Comparison of ENCODE assay signal across 6 worm cellular contexts in genomic region chrIV:551923-552322, ce11.
TF ChIP-seq lines count a peak whose summit lies in the region.

No protein-coding gene starts in this region.

TF ChIP-seq in whole organism, L1 larva, 84 proteins besides CTCF, POLR2A, EP300 and RAD21:
- TF ChIP-seq egl-27 (tag; optimal IDR thresholded peaks at IDR 0.05; lab: Kevin White, UChicago) (no peak), hpl-2 (GFP tag; optimal IDR thresholded peaks at IDR 0.05; lab: Kevin White, UChicago) (no peak), elt-2 (tag; optimal IDR thresholded peaks at IDR 0.05; lab: Kevin White, UChicago) (peak; percentile 88), nhr-71 (tag; optimal IDR thresholded peaks at IDR 0.05; lab: Kevin White, UChicago) (no peak)

TF ChIP-seq in whole organism, L2 larva, 48 proteins besides CTCF, POLR2A, EP300 and RAD21:
- TF ChIP-seq fos-1 (tag; optimal IDR thresholded peaks at IDR 0.05; lab: Kevin White, UChicago) = peak; percentile 30
- no peak for TF ChIP-seq zag-1 (tag; optimal IDR thresholded peaks at IDR 0.05; lab: Kevin White, UChicago)

TF ChIP-seq in whole organism, L3 larva, 47 proteins besides CTCF, POLR2A, EP300 and RAD21:
- TF ChIP-seq eor-1 (tag; optimal IDR thresholded peaks at IDR 0.05; lab: Kevin White, UChicago) = no peak
- TF ChIP-seq pqm-1 (tag; optimal IDR thresholded peaks at IDR 0.05; lab: Kevin White, UChicago) = peak; percentile 82
- no peak for TF ChIP-seq tbx-2 (tag; optimal IDR thresholded peaks at IDR 0.05; lab: Kevin White, UChicago)
- TF ChIP-seq ZK546.5 (tag; optimal IDR thresholded peaks at IDR 0.05; lab: Kevin White, UChicago) = no peak
- TF ChIP-seq elt-2 (tag; optimal IDR thresholded peaks at IDR 0.05; lab: Kevin White, UChicago) = peak; percentile 84
- no peak for TF ChIP-seq nhr-23 (tag; optimal IDR thresholded peaks at IDR 0.05; lab: Kevin White, UChicago)
- TF ChIP-seq nfya-1 (tag; optimal IDR thresholded peaks at IDR 0.05; lab: Kevin White, UChicago; ENCODE audit: insufficient read depth) = no peak

TF ChIP-seq in whole organism, L4 larva, 104 proteins besides CTCF, POLR2A, EP300 and RAD21:
- TF ChIP-seq dmd-6 (GFP tag; IDR thresholded peaks at IDR 0.05; lab: Robert Waterston, UW) (peak; percentile 91), egl-43 (GFP tag; IDR thresholded peaks at IDR 0.05; lab: Robert Waterston, UW) (no peak), lin-1 (GFP tag; IDR thresholded peaks at IDR 0.05; lab: Robert Waterston, UW) (peak; percentile 90), tra-1 (GFP tag; IDR thresholded peaks at IDR 0.05; lab: Robert Waterston, UW) (peak; percentile 91), dpl-1 (GFP tag; optimal IDR thresholded peaks at IDR 0.05; lab: Kevin White, UChicago) (no peak), tag-97 (GFP tag; IDR thresholded peaks at IDR 0.05; lab: Robert Waterston, UW) (no peak), pha-4 (GFP tag; IDR thresholded peaks at IDR 0.05; lab: Robert Waterston, UW) (no peak), pha-4 (tag; optimal IDR thresholded peaks at IDR 0.05; lab: Kevin White, UChicago) (no peak), php-3 (GFP tag; IDR thresholded peaks at IDR 0.05; lab: Robert Waterston, UW) (no peak; the same call in none of the 2 replicates), nhr-48 (tag; optimal IDR thresholded peaks at IDR 0.05; lab: Kevin White, UChicago) (peak; percentile 32), pqm-1 (tag; optimal IDR thresholded peaks at IDR 0.05; lab: Kevin White, UChicago) (peak; percentile 59), ztf-7 (tag; optimal IDR thresholded peaks at IDR 0.05; lab: Kevin White, UChicago) (no peak), rbr-2 (tag; optimal IDR thresholded peaks at IDR 0.05; lab: Kevin White, UChicago) (no peak), lin-38 (GFP tag; IDR thresholded peaks at IDR 0.05; lab: Robert Waterston, UW) (no peak), lim-7 (GFP tag; IDR thresholded peaks at IDR 0.05; lab: Robert Waterston, UW) (no peak), daf-16 (GFP tag; optimal IDR thresholded peaks at IDR 0.05; lab: Kevin White, UChicago) (peak in 1 of 2 experiments; percentile 70), daf-16 (tag; optimal IDR thresholded peaks at IDR 0.05; lab: Kevin White, UChicago) (peak; percentile 83), mxl-3 (GFP tag; optimal IDR thresholded peaks at IDR 0.05; lab: Kevin White, UChicago) (peak; percentile 46), vab-7 (GFP tag; IDR thresholded peaks at IDR 0.05; lab: Robert Waterston, UW) (no peak), snpc-4 (tag; optimal IDR thresholded peaks at IDR 0.05; lab: Kevin White, UChicago) (no peak), unc-62 (GFP tag; optimal IDR thresholded peaks at IDR 0.05 in 1 of 2; lab: Kevin White, UChicago) (peak in 1 of 2 experiments; percentile 31), unc-62 (tag; optimal IDR thresholded peaks at IDR 0.05; lab: Kevin White, UChicago) (no peak), Y105C5A.15 (GFP tag; IDR thresholded peaks at IDR 0.05; lab: Robert Waterston, UW) (no peak), ceh-20 (GFP tag; IDR thresholded peaks at IDR 0.05; lab: Robert Waterston, UW) (0 out of 2 replicates have a peak, but pooled peaks have one; percentile 40)
TF ChIP-seq in whole organism, L4 larva: peak in this region for 9.

TF ChIP-seq in whole organism, late embryonic, 69 proteins besides CTCF, POLR2A, EP300 and RAD21:
- TF ChIP-seq hlh-15 (tag; optimal IDR thresholded peaks at IDR 0.05; lab: Kevin White, UChicago) = no peak
- peak; percentile 98 for TF ChIP-seq elt-2 (tag; optimal IDR thresholded peaks at IDR 0.05; lab: Kevin White, UChicago)
- TF ChIP-seq dve-1 (tag; optimal IDR thresholded peaks at IDR 0.05; lab: Kevin White, UChicago) = peak; percentile 12

TF ChIP-seq in whole organism, young adult, 124 proteins besides CTCF, POLR2A, EP300 and RAD21:
- TF ChIP-seq ets-4 (GFP tag; optimal IDR thresholded peaks at IDR 0.05; lab: Kevin White, UChicago) = peak; percentile 83
- no peak for TF ChIP-seq nhr-120 (GFP tag; IDR thresholded peaks at IDR 0.05; lab: Robert Waterston, UW)
- TF ChIP-seq Y67H2A.10 (GFP tag; conservative IDR thresholded peaks at IDR 0.05; lab: Robert Waterston, UW) = no peak
- TF ChIP-seq let-607 (tag; optimal IDR thresholded peaks at IDR 0.05; lab: Kevin White, UChicago) = peak in 1 of 2 experiments; percentile 4
- peak; percentile 93 for TF ChIP-seq nhr-80 (tag; optimal IDR thresholded peaks at IDR 0.05; lab: Kevin White, UChicago)
- peak; percentile 66 for TF ChIP-seq ztf-22 (GFP tag; optimal IDR thresholded peaks at IDR 0.05; lab: Kevin White, UChicago)
